Fruit fly (Drosophila melanogaster): ENCODE results near the gene ro.
A peak's percentile ranks its signal among the peaks of the same experiment; 100 is the strongest.

ro gene

DNA sequence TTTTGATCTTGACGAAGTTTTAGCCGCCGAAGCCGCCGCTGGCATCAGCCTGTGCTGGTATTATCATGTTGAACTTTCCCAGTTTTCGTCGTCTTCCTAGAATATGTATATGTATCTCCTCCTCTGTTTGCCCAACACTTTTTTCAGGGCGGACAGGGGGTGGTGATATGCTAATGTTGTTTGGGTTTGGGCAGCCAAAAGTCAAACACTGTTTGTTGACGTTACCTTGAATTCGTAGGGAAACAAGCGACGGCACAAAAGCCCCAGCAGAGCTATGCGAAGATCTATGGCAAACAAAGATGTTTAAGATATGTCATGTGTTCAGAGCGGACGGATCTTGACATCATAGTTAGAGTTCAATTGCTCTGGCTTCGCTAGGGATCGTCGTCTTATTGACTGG, 27.8 kb upstream of the ro start (continued):
- TF ChIP-seq CG4730 (GFP tag; IDR thresholded peaks at IDR 0.05): no peak
- TF ChIP-seq so (GFP tag; IDR thresholded peaks at IDR 0.05): 0 out of 3 replicates have a peak, but pooled peaks have one; percentile 21
- peak; percentile 32 for TF ChIP-seq CG12769 (tag; optimal IDR thresholded peaks at IDR 0.05)
- no peak for TF ChIP-seq Hr39 (optimal IDR thresholded peaks at IDR 0.05)
- TF ChIP-seq gem (tag; optimal IDR thresholded peaks at IDR 0.05): peak; percentile 24
- peak; percentile 64 for TF ChIP-seq sens (GFP tag)
- peak; percentile 43 for TF ChIP-seq MTF-1 (GFP tag; optimal IDR thresholded peaks at IDR 0.05; ENCODE audit: borderline replicate concordance)
- peak; percentile 1 for TF ChIP-seq CG15269 (tag; optimal IDR thresholded peaks at IDR 0.05)
- TF ChIP-seq CG18262 (tag; optimal IDR thresholded peaks at IDR 0.05): peak; percentile 30

- TF ChIP-seq Ssrp (tag; optimal IDR thresholded peaks at IDR 0.05) (no peak), CG3065 (GFP tag; optimal IDR thresholded peaks at IDR 0.05) (no peak), CG32532 (GFP tag; IDR thresholded peaks at IDR 0.05) (peak; percentile 55; the same call in 1 of the 2 replicates), lilli (GFP tag; optimal IDR thresholded peaks at IDR 0.05) (peak; percentile 35), eve (GFP tag; optimal IDR thresholded peaks at IDR 0.05) (no peak), CG14014 (GFP tag; IDR thresholded peaks at IDR 0.05) (0 out of 2 replicates have a peak, but pooled peaks have one; percentile 17), CG7839 (tag; optimal IDR thresholded peaks at IDR 0.05) (peak; percentile 15), CG3847 (GFP tag; IDR thresholded peaks at IDR 0.05) (peak; percentile 20; the same call in 1 of the 2 replicates), grn (GFP tag; optimal IDR thresholded peaks at IDR 0.05) (peak; percentile 86), amos (GFP tag; IDR thresholded peaks at IDR 0.05; ENCODE audit: partially characterized antibody) (0 out of 2 replicates have a peak, but pooled peaks have one; percentile 8), HLH4C (GFP tag; IDR thresholded peaks at IDR 0.05; ENCODE audit: partially characterized antibody) (peak; percentile 46; the same call in 1 of the 3 replicates), CG14441 (GFP tag; IDR thresholded peaks at IDR 0.05) (peak; percentile 9; the same call in 1 of the 2 replicates), Dref (GFP tag; IDR thresholded peaks at IDR 0.05) (no peak), CG12744 (GFP tag; optimal IDR thresholded peaks at IDR 0.05) (no peak), CG1529 (GFP tag; optimal IDR thresholded peaks at IDR 0.05) (no peak), CG4820 (GFP tag; optimal IDR thresholded peaks at IDR 0.05) (no peak), sim (GFP tag; IDR thresholded peaks at IDR 0.05) (no peak), NFAT (GFP tag; IDR thresholded peaks at IDR 0.05) (peak; percentile 43; the same call in 1 of the 2 replicates), row (GFP tag; IDR thresholded peaks at IDR 0.05) (peak; percentile 58), chinmo (GFP tag; IDR thresholded peaks at IDR 0.05; ENCODE audit: partially characterized antibody) (peak; percentile 82; the same call in 1 of the 4 replicates), sob (GFP tag; IDR thresholded peaks at IDR 0.05) (0 out of 2 replicates have a peak, but pooled peaks have one; percentile 34), vvl (GFP tag; IDR thresholded peaks at IDR 0.05) (peak; percentile 35), Rfx (GFP tag; IDR thresholded peaks at IDR 0.05) (peak; percentile 64), kay (GFP tag; optimal IDR thresholded peaks at IDR 0.05) (no peak), CG6791 (GFP tag; IDR thresholded peaks at IDR 0.05; ENCODE audit: partially characterized antibody) (peak; percentile 19; the same call in 1 of the 3 replicates), CG12659 (GFP tag; optimal IDR thresholded peaks at IDR 0.05) (no peak), CG14860 (GFP tag; IDR thresholded peaks at IDR 0.05; ENCODE audit: partially characterized antibody) (0 out of 3 replicates have a peak, but pooled peaks have one; percentile 10), CG6689 (GFP tag; IDR thresholded peaks at IDR 0.05) (0 out of 2 replicates have a peak, but pooled peaks have one; percentile 13), CG43689 (GFP tag; IDR thresholded peaks at IDR 0.05) (no peak), Aef1 (GFP tag; IDR thresholded peaks at IDR 0.05) (peak; percentile 35; the same call in 1 of the 3 replicates), Drgx (GFP tag; IDR thresholded peaks at IDR 0.05) (peak; percentile 38; the same call in 1 of the 2 replicates), bab2 (GFP tag; optimal IDR thresholded peaks at IDR 0.05) (no peak), CG9727 (GFP tag; optimal IDR thresholded peaks at IDR 0.05) (no peak), dpn (GFP tag; optimal IDR thresholded peaks at IDR 0.05) (peak; percentile 5 to 14), abd-A (tag; optimal IDR thresholded peaks at IDR 0.05) (peak; percentile 41), CG7271 (tag; optimal IDR thresholded peaks at IDR 0.05) (no peak), CG8089 (GFP tag; optimal IDR thresholded peaks at IDR 0.05) (no peak), CG3838 (GFP tag; optimal IDR thresholded peaks at IDR 0.05) (no peak), Xbp1 (GFP tag; optimal IDR thresholded peaks at IDR 0.05) (no peak)
Observed at dm6 chr3R:26906711-26907510, 25.9 kb upstream of the ro start.

All from whole organism, embryonic.